Worm (Caenorhabditis elegans): ENCODE measurements around the gene fbxb-96.

- TF ChIP-seq skn-1 (tag; optimal IDR thresholded peaks at IDR 0.05) (no peak), nhr-28 (tag; optimal IDR thresholded peaks at IDR 0.05) (no peak), nhr-12 (tag; optimal IDR thresholded peaks at IDR 0.05) (no peak), fkh-10 (GFP tag; optimal IDR thresholded peaks at IDR 0.05) (no peak), nhr-90 (tag; optimal IDR thresholded peaks at IDR 0.05; ENCODE audit: poor library complexity) (no peak), ztf-11 (tag; optimal IDR thresholded peaks at IDR 0.05) (no peak), efl-1 (optimal IDR thresholded peaks at IDR 0.05) (no peak), efl-1 (GFP tag; optimal IDR thresholded peaks at IDR 0.05 in 1 of 2) (no peak)
These were observed 2.3 kb upstream of the fbxb-96 start, which contains the start of gene C52E2.2 for ce11 chrII:1852503-1852902.

All from whole organism, L1 larva.